Worm (Caenorhabditis elegans): ENCODE measurements around the gene pab-2.

pab-2 gene

DNA sequence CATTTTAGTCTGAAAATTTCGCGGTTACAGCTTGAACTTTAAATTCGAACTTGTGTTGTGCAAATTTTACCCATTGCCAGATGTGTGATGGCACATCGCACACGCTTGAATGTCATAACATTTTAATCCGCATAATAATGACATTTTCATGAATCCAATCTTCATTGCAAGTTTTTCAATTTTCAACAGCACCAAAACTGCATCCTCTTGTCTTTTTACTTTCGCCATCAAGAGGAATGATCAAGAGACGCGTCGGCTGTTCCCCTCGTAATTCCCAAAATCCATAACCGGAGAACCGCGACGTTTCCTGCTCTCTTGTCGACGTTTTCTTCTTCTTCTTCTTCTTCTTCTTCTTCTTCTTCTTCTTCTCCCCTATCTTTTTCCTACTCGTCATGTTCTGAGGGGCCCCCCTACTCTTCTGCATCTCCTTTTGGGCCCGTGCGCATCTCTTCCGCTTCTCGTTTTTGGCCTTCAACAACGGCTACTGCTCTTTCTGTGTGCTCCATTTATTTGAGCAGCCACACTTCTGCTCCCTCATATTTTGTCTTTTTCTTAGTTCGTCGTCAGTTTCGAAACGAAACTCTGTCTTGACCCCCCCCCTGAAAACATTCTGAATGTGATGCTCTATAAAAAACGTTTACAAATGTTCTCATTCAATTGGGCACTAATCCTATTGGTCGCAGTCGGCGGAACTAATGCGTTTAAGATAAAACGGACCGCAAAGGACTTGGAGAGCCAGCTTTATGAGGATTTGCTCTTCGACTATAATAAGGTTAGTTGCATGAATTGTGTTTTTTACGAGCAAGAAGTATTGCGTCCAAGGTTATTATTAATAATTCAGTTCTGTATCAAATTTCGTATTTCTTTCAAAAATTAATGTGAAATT lies 5.5 kb upstream of the pab-2 start, which contains the start of gene acr-12:
Gene acr-12 (plus strand): TSS at position 430 of the 886 bp plus-strand sequence.
- no peak for TF ChIP-seq unc-62 (GFP tag; optimal IDR thresholded peaks at IDR 0.05)

ce11 chrX:13530015-13530778 lies 3.0 kb upstream of the pab-2 start:
- no peak for TF ChIP-seq unc-62 (GFP tag; optimal IDR thresholded peaks at IDR 0.05)

ce11 chrX:13528630-13529138 lies 1.5 kb upstream of the pab-2 start, which contains the start of gene F18H3.4:
Gene F18H3.4, plus strand, starts transcription at chrX:13529088.
- no peak for TF ChIP-seq unc-62 (GFP tag; optimal IDR thresholded peaks at IDR 0.05)

DNA sequence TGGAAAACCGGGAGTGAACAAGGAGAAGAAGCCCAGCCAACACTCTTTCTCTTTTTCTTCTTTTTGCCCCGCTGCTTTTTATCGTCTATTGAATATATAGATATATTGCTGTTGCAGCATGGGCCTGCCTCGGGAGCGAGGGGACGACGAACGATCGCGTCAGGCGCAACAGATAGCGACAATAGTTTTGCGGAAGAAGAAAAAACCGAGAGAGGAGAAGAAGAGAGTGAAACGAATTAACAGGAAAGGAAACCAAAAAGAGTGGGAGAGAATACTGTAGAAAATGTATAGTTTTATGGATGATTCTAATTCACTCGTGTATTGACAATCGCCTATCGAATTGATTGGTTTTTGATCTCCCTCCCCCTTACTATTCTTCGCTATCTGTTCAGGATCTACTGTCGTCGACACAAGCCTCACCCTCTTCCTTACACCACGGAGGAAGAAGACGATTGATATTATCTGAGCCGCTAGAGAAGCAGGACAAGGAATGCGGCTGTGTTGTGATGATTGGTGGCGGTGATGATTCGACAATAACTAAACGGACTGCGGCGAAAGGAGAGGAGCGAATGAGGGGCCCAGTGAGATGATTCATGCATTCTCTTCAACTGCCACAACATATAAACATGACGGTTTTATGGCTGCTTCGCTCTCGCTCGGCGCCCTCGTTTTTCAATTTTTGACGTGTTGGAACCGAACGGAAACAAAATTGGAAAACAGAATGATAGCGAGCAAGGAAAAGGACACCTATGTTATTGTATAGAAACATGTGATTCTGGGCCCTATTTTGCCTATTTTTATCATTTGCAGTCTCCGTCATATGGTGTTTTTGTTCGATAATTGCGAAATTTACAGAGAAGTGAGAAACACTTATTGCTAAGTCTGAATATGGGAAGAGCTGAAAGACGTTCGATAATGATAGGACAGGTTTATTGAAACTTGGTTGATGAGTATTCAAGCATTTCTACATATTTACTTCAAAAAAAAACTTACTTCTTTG lies 696 bp downstream of the pab-2 start:
- no peak for TF ChIP-seq unc-62 (GFP tag; optimal IDR thresholded peaks at IDR 0.05)

- TF ChIP-seq unc-62 (GFP tag; optimal IDR thresholded peaks at IDR 0.05), result no peak
Measured at ce11 chrX:13525094-13525493, 2.1 kb downstream of the pab-2 start.

DNA sequence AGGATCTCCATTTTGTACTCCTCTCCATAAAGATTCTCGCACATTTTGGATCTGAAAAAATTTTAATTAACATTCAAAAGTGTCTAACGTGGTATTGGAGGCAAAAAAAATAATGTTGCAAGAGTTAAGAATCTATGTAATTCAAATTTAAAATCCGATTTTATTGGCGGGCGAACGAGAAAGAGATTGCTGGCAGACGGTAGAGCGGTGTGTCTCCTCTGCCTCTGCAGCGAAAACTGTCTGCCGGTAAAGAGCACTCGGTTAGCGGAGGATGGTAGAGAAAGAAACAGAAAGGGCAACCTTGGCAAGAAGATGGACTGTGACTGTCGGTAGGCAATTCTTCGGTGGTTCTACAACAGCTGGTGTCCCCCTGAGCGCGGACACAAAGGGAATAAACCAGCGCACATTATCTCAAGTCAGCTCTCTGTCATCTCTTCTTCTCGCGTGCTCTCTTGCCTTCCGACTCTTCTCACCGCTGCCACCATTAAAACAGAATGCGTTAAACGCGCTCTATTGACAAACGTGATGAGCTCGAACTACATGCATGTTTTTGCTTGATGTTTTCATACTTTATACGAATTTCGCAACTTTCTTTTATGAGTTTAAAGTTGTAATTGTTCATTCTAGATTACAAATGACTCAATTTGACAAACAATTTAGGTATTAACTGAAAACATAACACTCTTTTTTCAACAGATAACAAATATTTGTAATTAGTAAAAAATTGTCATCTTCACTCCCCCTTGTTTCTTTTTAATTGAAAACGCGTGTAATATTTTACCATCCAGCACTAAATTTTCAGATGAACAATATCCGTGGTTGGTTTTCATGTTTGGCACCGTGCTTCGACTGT lies 8.1 kb downstream of the pab-2 start, which contains the start of the genes cdk-4 and F18H3.1:
Gene cdk-4 (minus strand): TSS at position 51 of the 853 bp plus-strand sequence.
Gene F18H3.1 (plus strand): TSS at position 803 of the 853 bp plus-strand sequence.
- no peak for TF ChIP-seq unc-62 (GFP tag; optimal IDR thresholded peaks at IDR 0.05)

DNA sequence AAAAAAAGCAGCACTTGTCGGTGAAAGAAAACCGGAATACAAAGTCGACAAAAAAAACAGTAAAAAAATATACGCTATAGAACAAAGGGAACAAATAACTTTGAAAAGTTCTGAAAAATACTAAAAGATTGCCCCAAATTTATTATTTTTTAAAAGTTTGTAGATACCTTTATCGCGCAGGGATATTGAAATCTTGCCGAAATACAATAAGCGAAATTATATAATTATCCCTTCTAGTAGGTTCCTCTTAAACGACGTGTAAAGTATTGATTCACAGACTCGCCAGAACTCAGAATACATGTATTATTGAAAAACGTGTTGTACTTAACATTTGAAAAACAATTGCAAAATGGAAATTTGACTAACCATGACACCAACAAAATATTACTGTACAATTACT lies 12.8 kb downstream of the pab-2 start:
- no peak for TF ChIP-seq unc-62 (GFP tag; optimal IDR thresholded peaks at IDR 0.05)

- TF ChIP-seq unc-62 (GFP tag; optimal IDR thresholded peaks at IDR 0.05), result no peak
Measured at ce11 chrX:13511796-13512195, 15.4 kb downstream of the pab-2 start.

DNA sequence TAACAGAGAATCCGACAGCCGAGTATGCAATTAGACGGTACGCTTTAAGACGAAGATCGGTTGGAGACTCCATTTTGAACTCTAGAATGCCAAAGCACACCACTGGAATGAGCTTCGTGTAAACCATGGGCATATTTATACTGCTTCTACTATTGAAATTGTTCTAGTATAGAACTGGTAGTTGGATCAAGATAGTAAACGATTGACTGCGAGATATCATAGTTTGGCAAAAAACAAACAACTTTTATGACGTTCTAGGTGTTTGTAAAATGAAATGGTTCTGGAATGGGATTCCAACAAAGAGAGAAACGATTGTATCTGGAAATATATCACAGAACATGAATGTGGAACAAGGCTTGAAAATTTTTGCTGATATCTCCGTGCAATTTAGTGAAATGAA lies 16.2 kb downstream of the pab-2 start, which contains the start of gene col-185:
Gene col-185 (minus strand): TSS at position 101 of the 400 bp plus-strand sequence.
- no peak for TF ChIP-seq unc-62 (GFP tag; optimal IDR thresholded peaks at IDR 0.05)

- TF ChIP-seq unc-62 (GFP tag; optimal IDR thresholded peaks at IDR 0.05), result no peak
Measured at ce11 chrX:13510234-13510837, 16.9 kb downstream of the pab-2 start.

- no peak for TF ChIP-seq unc-62 (GFP tag; optimal IDR thresholded peaks at IDR 0.05)
Measured at ce11 chrX:13507233-13507632, 20.0 kb downstream of the pab-2 start, which contains the start of gene H06A10.1. Gene H06A10.1, plus strand, starts transcription at chrX:13507533.

ce11 chrX:13506493-13506892 lies 20.7 kb downstream of the pab-2 start:
- TF ChIP-seq unc-62 (GFP tag; optimal IDR thresholded peaks at IDR 0.05), result no peak

- TF ChIP-seq unc-62 (GFP tag; optimal IDR thresholded peaks at IDR 0.05), result no peak
Measured at ce11 chrX:13506043-13506442, 21.2 kb downstream of the pab-2 start.

All from whole organism, dauer.